Fruit fly (Drosophila melanogaster) whole organism, pupa: Measurements from ENCODE around the gene Ac78C.

ENCODE experiments used
- CG10348 ChIP-seq: fragments of 200-800 bp; sonication (Bioruptor generic); IDR thresholded peaks from 2 replicates; pipeline ENCODE4 v1.3.6; 2022; ENCODE audit warnings: missing biosample characterization, missing genetic modification characterization
- CG12605 ChIP-seq: fragments of 200-800 bp; sonication (Bioruptor generic); IDR thresholded peaks from 2 replicates; pipeline ENCODE4 v1.3.6; 2022; ENCODE audit warnings: missing biosample characterization, missing genetic modification characterization
- CG13204 ChIP-seq: fragments of 200-800 bp; sonication (Bioruptor generic); optimal IDR thresholded peaks from 2 replicates; lab custom pipeline; 2018; ENCODE audit warnings: missing biosample characterization, mild to moderate bottlenecking, missing genetic modification characterization, moderate library complexity
- CG14655 ChIP-seq: fragments of 200-800 bp; sonication (Bioruptor generic); optimal IDR thresholded peaks from 3 replicates; lab custom pipeline; 2017; ENCODE audit warnings: mild to moderate bottlenecking, missing biosample characterization, missing genetic modification reagents, missing genetic modification characterization
- CG17806 ChIP-seq: fragments of 200-800 bp; sonication (Bioruptor generic); optimal IDR thresholded peaks from 2 replicates; lab custom pipeline; 2018; ENCODE audit warnings: missing biosample characterization, mild to moderate bottlenecking, missing genetic modification characterization, moderate library complexity
- CG34367 ChIP-seq: fragments of 200-800 bp; sonication (Bioruptor generic); optimal IDR thresholded peaks from 2 replicates; lab custom pipeline; 2018; ENCODE audit warnings: missing biosample characterization, mild to moderate bottlenecking, missing genetic modification characterization
- CG4496 ChIP-seq: fragments of 200-800 bp; sonication (Bioruptor generic); IDR thresholded peaks from 3 replicates; pipeline ENCODE4 v1.3.6; 2022; ENCODE audit warnings: missing biosample characterization, missing genetic modification characterization
- CG8159 ChIP-seq: fragments of 200-800 bp; sonication (Bioruptor generic); optimal IDR thresholded peaks from 3 replicates; lab custom pipeline; 2018; ENCODE audit warnings: missing biosample characterization, mild to moderate bottlenecking, missing genetic modification characterization, moderate library complexity
- CG9948 ChIP-seq: fragments of 200-800 bp; sonication (Bioruptor generic); optimal IDR thresholded peaks from 2 replicates; lab custom pipeline; 2018; ENCODE audit warnings: missing biosample characterization, mild to moderate bottlenecking, missing genetic modification characterization, moderate library complexity
- D1 ChIP-seq: fragments of 200-800 bp; sonication (Bioruptor generic); optimal IDR thresholded peaks from 2 replicates; lab custom pipeline; 2018; ENCODE audit warnings: missing biosample characterization, mild to moderate bottlenecking, missing genetic modification characterization, moderate library complexity
- Ets98B ChIP-seq: fragments of 200-800 bp; sonication (Bioruptor generic); IDR thresholded peaks from 2 replicates; pipeline ENCODE4 v1.3.6; 2022; ENCODE audit warnings: missing biosample characterization, missing genetic modification characterization
- Snoo ChIP-seq: fragments of 200-800 bp; sonication (Bioruptor generic); optimal IDR thresholded peaks from 3 replicates; lab custom pipeline; 2017; ENCODE audit warnings: missing biosample characterization, mild to moderate bottlenecking, missing genetic modification characterization, inconsistent platforms
- fd96Ca ChIP-seq: fragments of 200-800 bp; sonication (Bioruptor generic); IDR thresholded peaks from 3 replicates; pipeline ENCODE4 v1.3.6; 2022; ENCODE audit warnings: missing biosample characterization, missing genetic modification characterization
- gl ChIP-seq: fragments of 200-800 bp; sonication (Bioruptor generic); optimal IDR thresholded peaks from 2 replicates; lab custom pipeline; 2018; ENCODE audit warnings: missing biosample characterization, mild to moderate bottlenecking, missing genetic modification characterization

- no peak for TF ChIP-seq gl
- TF ChIP-seq CG9948 (tag; lab: Kevin White, UChicago): no peak
- TF ChIP-seq CG14655 (GFP tag; lab: Kevin White, UChicago): no peak
- TF ChIP-seq CG17806 (tag; lab: Kevin White, UChicago): no peak
- TF ChIP-seq D1: no peak
- TF ChIP-seq Ets98B (GFP tag; lab: Robert Waterston, UW): no peak
- no peak for TF ChIP-seq CG10348 (GFP tag; lab: Robert Waterston, UW)
- no peak for TF ChIP-seq CG4496 (GFP tag; lab: Robert Waterston, UW)
- TF ChIP-seq fd96Ca: no peak
- TF ChIP-seq CG34367: no peak
- no peak for TF ChIP-seq CG13204
- TF ChIP-seq Snoo (tag; lab: Kevin White, UChicago): no peak
- TF ChIP-seq CG12605 (GFP tag; lab: Robert Waterston, UW): no peak
- no peak for TF ChIP-seq CG8159 (tag; lab: Kevin White, UChicago)
Measured at dm6 chr3L:21131427-21131826, 40.3 kb downstream of the Ac78C start, which contains the start of gene ICA69.
